Fruit fly (Drosophila melanogaster) whole organism, embryonic: Measurements from ENCODE around the gene Cpr62Bc.

Experiments
- Antp ChIP-seq: fragments of 200-800 bp; sonication (Bioruptor generic); optimal IDR thresholded peaks from 3 replicates; lab custom pipeline; 2016; ENCODE audit warnings: missing biosample characterization, missing genetic modification characterization
- BtbVII ChIP-seq: fragments of 200-800 bp; sonication (Bioruptor generic); optimal IDR thresholded peaks from 3 replicates; lab custom pipeline; 2017; ENCODE audit warnings: missing biosample characterization, mild to moderate bottlenecking, missing genetic modification characterization
- CG10274 ChIP-seq: fragments of 200-800 bp; sonication (Bioruptor generic); optimal IDR thresholded peaks from 3 replicates; lab custom pipeline; 2017; ENCODE audit warnings: missing biosample characterization, mild to moderate bottlenecking, missing genetic modification characterization
- CG10366 ChIP-seq: fragments of 200-800 bp; sonication (Bioruptor generic); IDR thresholded peaks from 2 replicates; pipeline ENCODE4 v1.3.6; 2022; ENCODE audit warnings: missing biosample characterization, missing genetic modification characterization
- CG11398 ChIP-seq: fragments of 200-800 bp; sonication (Bioruptor generic); optimal IDR thresholded peaks from 2 replicates; lab custom pipeline; 2016; ENCODE audit warnings: missing biosample characterization, missing genetic modification characterization
- CG12659 ChIP-seq: fragments of 200-800 bp; sonication (Bioruptor generic); optimal IDR thresholded peaks from 3 replicates; lab custom pipeline; 2017; ENCODE audit warnings: mild to moderate bottlenecking, missing biosample characterization, missing genetic modification reagents, missing genetic modification characterization
- CG15514 ChIP-seq: fragments of 200-800 bp; sonication (Bioruptor generic); optimal IDR thresholded peaks from 3 replicates; lab custom pipeline; 2017; ENCODE audit warnings: missing biosample characterization, missing genetic modification characterization, mild to moderate bottlenecking, moderate library complexity, missing genetic modification reagents
- CG16863 ChIP-seq: fragments of 200-800 bp; sonication (Bioruptor generic); optimal IDR thresholded peaks from 3 replicates; lab custom pipeline; 2016; ENCODE audit warnings: missing biosample characterization, missing genetic modification characterization
- CG17186 ChIP-seq: fragments of 200-800 bp; sonication (Bioruptor generic); optimal IDR thresholded peaks from 3 replicates; lab custom pipeline; 2017; ENCODE audit warnings: missing biosample characterization, missing genetic modification reagents, missing genetic modification characterization
- CG18011 ChIP-seq: fragments of 200-800 bp; sonication (Bioruptor generic); optimal IDR thresholded peaks from 2 replicates; lab custom pipeline; 2017; ENCODE audit warnings: missing biosample characterization, missing genetic modification characterization, mild to moderate bottlenecking, moderate library complexity, missing genotype
- CG2116 ChIP-seq: fragments of 200-800 bp; sonication (Bioruptor generic); optimal IDR thresholded peaks from 3 replicates; lab custom pipeline; 2018; ENCODE audit warnings: missing biosample characterization, mild to moderate bottlenecking, missing genetic modification characterization
- CG31224 ChIP-seq: fragments of 200-800 bp; sonication (Bioruptor generic); IDR thresholded peaks from 2 replicates; pipeline ENCODE4 v1.3.6; 2022; ENCODE audit warnings: missing biosample characterization, missing genetic modification characterization
- CG33213 ChIP-seq: fragments of 200-800 bp; sonication (Bioruptor generic); optimal IDR thresholded peaks from 3 replicates; lab custom pipeline; 2016; ENCODE audit warnings: missing biosample characterization, missing genetic modification characterization
- CG42726 ChIP-seq: fragments of 200-800 bp; sonication (Bioruptor generic); IDR thresholded peaks from 2 replicates; pipeline ENCODE4 v1.3.6; 2022; ENCODE audit warnings: missing biosample characterization, missing genetic modification characterization; ENCODE audit not compliant: partially characterized antibody
- CG5180 ChIP-seq: fragments of 200-800 bp; sonication (Bioruptor generic); optimal IDR thresholded peaks from 3 replicates; lab custom pipeline; 2017; ENCODE audit warnings: missing biosample characterization, missing genetic modification characterization, mild to moderate bottlenecking, moderate library complexity, missing genetic modification reagents
- CG5953 ChIP-seq: fragments of 200-800 bp; sonication (Bioruptor generic); IDR thresholded peaks from 2 replicates; pipeline ENCODE4 v1.3.6; 2022; ENCODE audit warnings: missing biosample characterization, missing genetic modification characterization
- CG8478 ChIP-seq: fragments of >200 bp; optimal IDR thresholded peaks from 2 replicates; lab custom pipeline; 2018
- CG8765 ChIP-seq: fragments of 200-800 bp; sonication (Bioruptor generic); IDR thresholded peaks from 2 replicates; pipeline ENCODE4 v1.3.6; 2022; ENCODE audit warnings: missing biosample characterization, missing genetic modification characterization
- D ChIP-seq, 2 experiments: fragments of 200-800 bp in 1 of 2; fragments of >200 bp in 1 of 2; sonication (Bioruptor generic) in 1 of 2; optimal IDR thresholded peaks; 2 replicates in 1 of 2; 3 replicates in 1 of 2; lab custom pipeline; 2017; ENCODE audit warnings: mild to moderate bottlenecking in 1 of 2, missing biosample characterization in 1 of 2, missing genetic modification characterization in 1 of 2, missing genetic modification reagents in 1 of 2
- Dp ChIP-seq: fragments of 200-800 bp; sonication (Bioruptor generic); optimal IDR thresholded peaks from 2 replicates; lab custom pipeline; 2018; ENCODE audit warnings: missing biosample characterization, mild to moderate bottlenecking, missing genetic modification characterization, moderate library complexity
- Fer1 ChIP-seq: fragments of 200-800 bp; sonication (Bioruptor generic); optimal IDR thresholded peaks from 2 replicates; lab custom pipeline; 2017; ENCODE audit warnings: missing biosample characterization, mild to moderate bottlenecking, missing genetic modification characterization
- H15 ChIP-seq: fragments of 200-800 bp; sonication (Bioruptor generic); IDR thresholded peaks from 3 replicates; pipeline ENCODE4 v1.3.6; 2022; ENCODE audit warnings: missing biosample characterization, missing genetic modification characterization
- HLH3B ChIP-seq: fragments of 200-800 bp; sonication (Bioruptor generic); IDR thresholded peaks from 2 replicates; pipeline ENCODE4 v1.3.6; 2022; ENCODE audit warnings: missing biosample characterization, missing genetic modification characterization
- Hmx ChIP-seq: fragments of 200-800 bp; sonication (Bioruptor generic); optimal IDR thresholded peaks from 2 replicates; lab custom pipeline; 2016; ENCODE audit warnings: missing biosample characterization, missing genetic modification characterization
- Hsf ChIP-seq: fragments of 200-800 bp; sonication (Bioruptor generic); optimal IDR thresholded peaks from 3 replicates; lab custom pipeline; 2016; ENCODE audit warnings: missing biosample characterization, missing genetic modification characterization
- Oaz ChIP-seq: fragments of 200-800 bp; sonication (Bioruptor generic); IDR thresholded peaks from 2 replicates; pipeline ENCODE4 v1.3.6; 2022; ENCODE audit warnings: missing biosample characterization, missing genetic modification characterization
- amos ChIP-seq: fragments of 200-800 bp; sonication (Bioruptor generic); IDR thresholded peaks from 2 replicates; pipeline ENCODE4 v1.3.6; 2022; ENCODE audit warnings: missing biosample characterization, missing genetic modification characterization; ENCODE audit not compliant: partially characterized antibody
- ap ChIP-seq: fragments of 200-800 bp; sonication (Bioruptor generic); IDR thresholded peaks from 2 replicates; pipeline ENCODE4 v1.3.6; 2022; ENCODE audit warnings: missing biosample characterization, missing genetic modification characterization
- ato ChIP-seq: fragments of 200-800 bp; sonication (Bioruptor generic); IDR thresholded peaks from 2 replicates; pipeline ENCODE4 v1.3.6; 2022; ENCODE audit warnings: missing biosample characterization, missing genetic modification characterization; ENCODE audit not compliant: partially characterized antibody
- az2 ChIP-seq: fragments of 200-800 bp; sonication (Bioruptor generic); optimal IDR thresholded peaks from 3 replicates; lab custom pipeline; 2016; ENCODE audit warnings: missing biosample characterization, missing genetic modification characterization
- bcd ChIP-seq: fragments of 200-800 bp; sonication (Bioruptor generic); optimal IDR thresholded peaks from 2 replicates; lab custom pipeline; 2017; ENCODE audit warnings: missing biosample characterization, mild to moderate bottlenecking, missing genetic modification characterization
- cad ChIP-seq: fragments of >200 bp; optimal IDR thresholded peaks from 2 replicates; lab custom pipeline; 2017; ENCODE audit warnings: missing biosample characterization, missing genetic modification characterization
- chm ChIP-seq: fragments of 200-800 bp; sonication (Bioruptor generic); IDR thresholded peaks from 2 replicates; pipeline ENCODE4 v1.3.6; 2022; ENCODE audit warnings: missing biosample characterization, missing genetic modification characterization
- crp ChIP-seq, 2 experiments: fragments of 200-800 bp; sonication (Bioruptor generic); optimal IDR thresholded peaks; 2 replicates in 1 of 2; 3 replicates in 1 of 2; lab custom pipeline; 2017; ENCODE audit warnings: missing biosample characterization in 2 of 2, missing genetic modification characterization in 2 of 2, mild to moderate bottlenecking in 1 of 2, moderate library complexity in 1 of 2
- ewg ChIP-seq: fragments of 200-800 bp; sonication (Bioruptor generic); optimal IDR thresholded peaks from 3 replicates; lab custom pipeline; 2017; ENCODE audit warnings: mild to moderate bottlenecking, missing biosample characterization, missing genetic modification reagents, missing genetic modification characterization
- gro ChIP-seq: fragments of 200-800 bp; sonication (Bioruptor generic); optimal IDR thresholded peaks from 2 replicates; lab custom pipeline; 2016; ENCODE audit warnings: missing biosample characterization, missing genetic modification characterization
- hb ChIP-seq: fragments of 200-800 bp; sonication (Bioruptor generic); IDR thresholded peaks from 3 replicates; pipeline ENCODE4 v1.3.6; 2022; ENCODE audit warnings: missing biosample characterization, missing genetic modification characterization; ENCODE audit not compliant: partially characterized antibody
- insv ChIP-seq, 2 experiments: fragments of 200-800 bp; sonication (Bioruptor generic); optimal IDR thresholded peaks; 3 replicates each; lab custom pipeline; 2016 to 2018; ENCODE audit warnings: missing biosample characterization in 2 of 2, missing genetic modification characterization in 2 of 2
- kah ChIP-seq: fragments of 200-800 bp; sonication (Bioruptor generic); optimal IDR thresholded peaks from 2 replicates; lab custom pipeline; 2018; ENCODE audit warnings: missing biosample characterization, mild to moderate bottlenecking, missing genetic modification characterization
- kni ChIP-seq: fragments of 200-800 bp; sonication (Bioruptor generic); optimal IDR thresholded peaks from 3 replicates; lab custom pipeline; 2017; ENCODE audit warnings: mild to moderate bottlenecking, missing biosample characterization, missing genetic modification reagents, missing genetic modification characterization
- lmd ChIP-seq: fragments of 200-800 bp; sonication (Bioruptor generic); IDR thresholded peaks from 2 replicates; pipeline ENCODE4 v1.3.6; 2022; ENCODE audit warnings: missing biosample characterization, missing genetic modification characterization
- otp ChIP-seq: fragments of 200-800 bp; sonication (Bioruptor generic); IDR thresholded peaks from 3 replicates; pipeline ENCODE4, ENCODE4 v1.3.6; 2022; ENCODE audit warnings: missing biosample characterization, missing genetic modification characterization
- pros ChIP-seq: fragments of 200-800 bp; sonication (Bioruptor generic); optimal IDR thresholded peaks from 3 replicates; lab custom pipeline; 2019; ENCODE audit warnings: missing biosample characterization, mild to moderate bottlenecking, missing genetic modification characterization, moderate library complexity
- so ChIP-seq: fragments of 200-800 bp; sonication (Bioruptor generic); IDR thresholded peaks from 3 replicates; pipeline ENCODE4 v1.3.6; 2022; ENCODE audit warnings: missing biosample characterization, missing genetic modification characterization
- stc ChIP-seq: fragments of 200-800 bp; sonication (Bioruptor generic); IDR thresholded peaks from 2 replicates; pipeline ENCODE4 v1.3.6; 2022; ENCODE audit warnings: missing biosample characterization, missing genetic modification characterization
- z ChIP-seq: fragments of 200-800 bp; sonication (Bioruptor generic); IDR thresholded peaks from 3 replicates; pipeline ENCODE4 v1.3.6; 2022; ENCODE audit warnings: missing biosample characterization, missing genetic modification characterization

Cpr62Bc gene

DNA sequence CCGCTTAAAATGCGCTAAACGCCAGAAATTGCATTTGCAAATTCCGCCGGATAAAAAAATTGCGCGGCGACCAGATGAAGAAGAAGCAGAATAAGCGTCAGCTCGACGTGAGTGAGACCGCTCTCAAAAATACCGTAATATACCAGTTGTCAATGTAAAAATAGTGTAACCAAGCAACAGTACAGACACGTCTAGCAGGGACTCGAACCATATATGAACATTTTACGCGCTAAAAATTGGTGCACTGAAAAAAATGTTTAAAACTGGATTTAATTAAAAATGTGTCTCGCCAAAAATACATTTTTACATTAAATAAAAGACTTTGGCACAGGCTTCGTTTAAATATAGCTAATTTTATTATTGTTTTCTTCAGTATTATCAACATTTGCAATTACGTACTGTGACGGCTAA, 34.3 kb upstream of the Cpr62Bc start, which contains the start of gene dre4 (continued):
- TF ChIP-seq CG18011 (GFP tag; lab: Kevin White, UChicago) (peak; percentile 47), otp (0 out of 3 replicates have a peak, but pooled peaks have one; percentile 47), ato (GFP tag; lab: Robert Waterston, UW) (no peak), chm (GFP tag; lab: Robert Waterston, UW) (peak; percentile 79), Hsf (peak; percentile 80), CG17186 (GFP tag; lab: Kevin White, UChicago) (peak; percentile 77), CG8478 (no peak), kah (GFP tag; lab: Kevin White, UChicago) (no peak), cad (GFP tag; lab: Kevin White, UChicago) (no peak), CG10274 (GFP tag; lab: Kevin White, UChicago) (no peak), H15 (GFP tag; lab: Robert Waterston, UW) (no peak; the same call in 2 of the 3 replicates), CG10366 (GFP tag; lab: Robert Waterston, UW) (peak; percentile 62), CG31224 (GFP tag; lab: Robert Waterston, UW) (peak; percentile 47; the same call in 1 of the 2 replicates), CG16863 (GFP tag; lab: Kevin White, UChicago) (peak; percentile 69), CG5180 (GFP tag; lab: Kevin White, UChicago) (no peak), az2 (GFP tag; lab: Kevin White, UChicago) (peak; percentile 63), bcd (GFP tag; lab: Kevin White, UChicago) (peak; percentile 74), Oaz (GFP tag; lab: Robert Waterston, UW) (0 out of 2 replicates have a peak, but pooled peaks have one; percentile 29), z (GFP tag; lab: Robert Waterston, UW) (no peak), CG5953 (peak; percentile 36; the same call in 1 of the 2 replicates), BtbVII (GFP tag; lab: Kevin White, UChicago) (peak; percentile 32), lmd (GFP tag; lab: Robert Waterston, UW) (peak; percentile 52), HLH3B (GFP tag; lab: Robert Waterston, UW) (peak; percentile 61), kni (GFP tag; lab: Kevin White, UChicago) (no peak), CG42726 (GFP tag; lab: Robert Waterston, UW) (no peak), Hmx (no peak), Antp (peak; percentile 28), Dp (GFP tag; lab: Kevin White, UChicago) (peak; percentile 81), CG11398 (GFP tag; lab: Kevin White, UChicago) (peak; percentile 26), gro (GFP tag; lab: Kevin White, UChicago) (peak; percentile 81), CG15514 (GFP tag; lab: Kevin White, UChicago) (peak; percentile 90), pros (GFP tag; lab: Kevin White, UChicago) (no peak), CG8765 (GFP tag; lab: Robert Waterston, UW) (no peak), crp (GFP tag; optimal IDR thresholded peaks at IDR 0.05; lab: Kevin White, UChicago) (peak in 1 of 2 experiments; percentile 46), Fer1 (GFP tag; lab: Kevin White, UChicago) (peak; percentile 80), ewg (GFP tag; lab: Kevin White, UChicago) (peak; percentile 49), so (peak; percentile 75)

dm6 chr3L:1869719-1870118, 27.8 kb upstream of the Cpr62Bc start, which contains the start of gene CG13924:
TSS of gene CG13924 (plus strand) at chr3L:1870019.
- TF ChIP-seq insv (GFP tag; optimal IDR thresholded peaks at IDR 0.05; lab: Kevin White, UChicago) (no peak), CG12659 (GFP tag; lab: Kevin White, UChicago) (no peak), hb (GFP tag; lab: Robert Waterston, UW) (no peak), CG33213 (GFP tag; lab: Kevin White, UChicago) (no peak), D (optimal IDR thresholded peaks at IDR 0.05; lab: Kevin White, UChicago) (no peak), D (GFP tag; optimal IDR thresholded peaks at IDR 0.05; lab: Kevin White, UChicago) (no peak), stc (GFP tag; lab: Robert Waterston, UW) (no peak), CG2116 (GFP tag; lab: Kevin White, UChicago) (no peak), ap (GFP tag; lab: Robert Waterston, UW) (no peak), amos (GFP tag; lab: Robert Waterston, UW) (no peak), CG8478 (no peak)
